Worm (Caenorhabditis elegans): Measurements from ENCODE around the gene npp-25.
A peak's percentile ranks its signal among the peaks of the same experiment; 100 is the strongest.

- no peak for TF ChIP-seq pqm-1 (tag; optimal IDR thresholded peaks at IDR 0.05)
- TF ChIP-seq ceh-31 (tag; optimal IDR thresholded peaks at IDR 0.05), result peak; percentile 66
- no peak for TF ChIP-seq nhr-11 (tag; optimal IDR thresholded peaks at IDR 0.05)
- TF ChIP-seq dve-1 (tag; optimal IDR thresholded peaks at IDR 0.05), result no peak
- no peak for TF ChIP-seq ama-1 (optimal IDR thresholded peaks at IDR 0.05)
- no peak for TF ChIP-seq ceh-22 (tag; optimal IDR thresholded peaks at IDR 0.05)
- no peak for TF ChIP-seq sox-4 (tag; optimal IDR thresholded peaks at IDR 0.05)
- TF ChIP-seq eyg-1 (tag; optimal IDR thresholded peaks at IDR 0.05), result no peak
- TF ChIP-seq pha-4 (tag; optimal IDR thresholded peaks at IDR 0.05), result no peak
Measured at ce11 chrIII:12877527-12878234, 48.1 kb downstream of the npp-25 start, which contains the start of the genes cec-7 and enu-3.5.
